Worm (Caenorhabditis elegans): ENCODE data around the gene F15E6.9.
A peak's percentile ranks its signal among the peaks of the same experiment; 100 is the strongest.

Gene F15E6.9

ce11 chrIV:4265224-4265623, 33.7 kb downstream of the F15E6.9 start, which contains the start of gene F36A4.5:
Gene F36A4.5 (plus strand): TSS chrIV:4265524.
- no peak for TF ChIP-seq lin-15B (tag; optimal IDR thresholded peaks at IDR 0.05)
- TF ChIP-seq fkh-2 (tag; optimal IDR thresholded peaks at IDR 0.05): no peak

DNA sequence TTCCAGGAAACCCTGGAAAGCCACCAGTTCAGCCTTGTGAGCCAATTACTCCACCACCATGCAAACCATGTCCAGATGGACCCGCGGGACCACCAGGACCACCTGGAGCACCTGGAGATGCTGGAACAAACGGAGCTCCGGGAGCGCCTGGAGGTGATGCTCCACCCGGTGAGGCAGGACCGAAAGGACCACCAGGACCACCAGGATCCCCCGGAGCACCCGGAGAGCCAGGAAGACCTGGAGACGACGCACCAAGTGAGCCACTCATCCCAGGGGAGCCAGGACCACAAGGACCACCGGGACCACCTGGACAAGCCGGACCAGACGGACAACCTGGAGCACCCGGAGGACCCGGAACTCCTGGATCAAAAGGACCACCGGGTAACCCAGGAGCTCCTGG, 34.2 kb downstream of the F15E6.9 start:
- no peak for TF ChIP-seq ama-1 (optimal IDR thresholded peaks at IDR 0.05)
- TF ChIP-seq lin-15B (tag; optimal IDR thresholded peaks at IDR 0.05): no peak
- no peak for TF ChIP-seq ceh-82 (tag; optimal IDR thresholded peaks at IDR 0.05)
- no peak for TF ChIP-seq elt-1 (tag; optimal IDR thresholded peaks at IDR 0.05)
- TF ChIP-seq pha-4 (tag; optimal IDR thresholded peaks at IDR 0.05): no peak
- TF ChIP-seq nhr-77 (tag; optimal IDR thresholded peaks at IDR 0.05): no peak

- TF ChIP-seq aly-2 (tag; optimal IDR thresholded peaks at IDR 0.05): no peak
- TF ChIP-seq ztf-11 (tag; optimal IDR thresholded peaks at IDR 0.05): no peak
- no peak for TF ChIP-seq nhr-43 (tag; optimal IDR thresholded peaks at IDR 0.05; ENCODE audit: poor library complexity, severe bottlenecking)
- no peak for TF ChIP-seq nhr-25 (tag; optimal IDR thresholded peaks at IDR 0.05)
- TF ChIP-seq nhr-11 (tag; optimal IDR thresholded peaks at IDR 0.05): no peak
- TF ChIP-seq daf-12 (tag; optimal IDR thresholded peaks at IDR 0.05): no peak
- no peak for TF ChIP-seq nhr-23 (tag; optimal IDR thresholded peaks at IDR 0.05)
- no peak for TF ChIP-seq egl-5 (tag; optimal IDR thresholded peaks at IDR 0.05)
Measured at ce11 chrIV:4262993-4263392, 35.9 kb downstream of the F15E6.9 start, which contains the start of gene col-33. Gene col-33 (plus strand): TSS chrIV:4263293.

DNA sequence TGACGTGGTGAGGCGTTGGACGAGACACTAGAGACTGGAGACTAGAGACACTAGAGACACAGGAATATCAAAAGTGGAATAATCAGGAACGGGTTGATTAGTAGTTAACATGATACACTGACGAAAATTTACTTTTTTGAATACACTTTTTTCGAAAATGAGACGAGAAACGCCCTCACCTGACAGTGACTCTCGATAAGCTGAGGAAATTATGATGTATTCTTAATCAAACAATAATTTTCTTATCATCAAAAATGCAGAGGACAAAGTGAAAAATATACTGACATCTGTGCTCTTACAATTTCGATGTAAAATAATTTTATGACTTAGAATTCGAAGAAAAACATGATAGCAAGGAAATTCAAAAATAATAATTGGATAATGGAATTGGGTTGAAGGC, 39.5 kb downstream of the F15E6.9 start:
- TF ChIP-seq elt-2 (tag; optimal IDR thresholded peaks at IDR 0.05): peak; percentile 82
- TF ChIP-seq pqm-1 (tag; optimal IDR thresholded peaks at IDR 0.05): peak; percentile 12
- no peak for TF ChIP-seq lin-39 (tag; optimal IDR thresholded peaks at IDR 0.05)
- TF ChIP-seq jun-1 (tag; optimal IDR thresholded peaks at IDR 0.05): peak; percentile 3

ce11 chrIV:4254989-4255582, 43.8 kb downstream of the F15E6.9 start:
- TF ChIP-seq ztf-4 (tag; optimal IDR thresholded peaks at IDR 0.05) (no peak), skn-1 (tag; optimal IDR thresholded peaks at IDR 0.05) (no peak), fkh-2 (tag; optimal IDR thresholded peaks at IDR 0.05) (no peak), R02D3.7 (tag; optimal IDR thresholded peaks at IDR 0.05) (no peak), fkh-10 (GFP tag; optimal IDR thresholded peaks at IDR 0.05) (no peak), jun-1 (tag; optimal IDR thresholded peaks at IDR 0.05) (no peak), ceh-28 (tag; optimal IDR thresholded peaks at IDR 0.05) (no peak), elt-3 (tag; optimal IDR thresholded peaks at IDR 0.05) (no peak), daf-12 (tag; optimal IDR thresholded peaks at IDR 0.05) (no peak)

- TF ChIP-seq ceh-16 (tag; optimal IDR thresholded peaks at IDR 0.05) (no peak), ceh-9 (tag; optimal IDR thresholded peaks at IDR 0.05) (no peak), fos-1 (tag; optimal IDR thresholded peaks at IDR 0.05) (no peak), unc-39 (tag; optimal IDR thresholded peaks at IDR 0.05) (no peak), lin-39 (tag; optimal IDR thresholded peaks at IDR 0.05) (no peak), nhr-28 (tag; optimal IDR thresholded peaks at IDR 0.05) (no peak), nhr-12 (tag; optimal IDR thresholded peaks at IDR 0.05) (no peak), daf-12 (tag; optimal IDR thresholded peaks at IDR 0.05) (no peak), unc-62 (GFP tag; optimal IDR thresholded peaks at IDR 0.05) (no peak), pqm-1 (tag; optimal IDR thresholded peaks at IDR 0.05) (no peak), R02D3.7 (tag; optimal IDR thresholded peaks at IDR 0.05) (no peak), egl-5 (tag; optimal IDR thresholded peaks at IDR 0.05) (no peak), skn-1 (tag; optimal IDR thresholded peaks at IDR 0.05) (no peak), egl-27 (tag; optimal IDR thresholded peaks at IDR 0.05) (no peak), elt-3 (tag; optimal IDR thresholded peaks at IDR 0.05) (no peak), ztf-11 (tag; optimal IDR thresholded peaks at IDR 0.05) (no peak), ceh-28 (tag; optimal IDR thresholded peaks at IDR 0.05) (no peak), jun-1 (tag; optimal IDR thresholded peaks at IDR 0.05) (no peak)
Measured at ce11 chrIV:4247770-4248169, 51.1 kb downstream of the F15E6.9 start, which contains the start of gene ama-1. Gene ama-1 (plus strand): TSS chrIV:4248070.

Measured in whole organism, L3 larva.